Worm (Caenorhabditis elegans) whole organism, late embryonic: ENCODE measurements around the gene nlp-13.

Experiments
- C08G9.2 ChIP-seq: sonication (generic microtip); optimal IDR thresholded peaks from 2 replicates; lab custom pipeline; 2016; ENCODE audit warnings: mild to moderate bottlenecking, missing genetic modification characterization, moderate library complexity, missing compliant biosample characterization
- C38D4.7 ChIP-seq: fragments of 200-800 bp; sonication (Bioruptor generic); optimal IDR thresholded peaks from 2 replicates; lab custom pipeline; 2018; ENCODE audit warnings: mild to moderate bottlenecking, missing genetic modification characterization, moderate library complexity, missing compliant biosample characterization
- F13H6.1 ChIP-seq: sonication (generic microtip); optimal IDR thresholded peaks from 2 replicates; lab custom pipeline; 2016; ENCODE audit warnings: missing genetic modification characterization, missing compliant biosample characterization
- K02D7.2 ChIP-seq: sonication (generic microtip); optimal IDR thresholded peaks from 2 replicates; lab custom pipeline; 2017; ENCODE audit warnings: mild to moderate bottlenecking, missing genetic modification characterization, missing compliant biosample characterization
- ahr-1 ChIP-seq: sonication (generic microtip); optimal IDR thresholded peaks from 2 replicates; lab custom pipeline; 2016; ENCODE audit warnings: missing genetic modification characterization, missing compliant biosample characterization
- ama-1 ChIP-seq: fragments of 150-350 bp; optimal IDR thresholded peaks from 2 replicates; lab custom pipeline; 2014
- ceh-14 ChIP-seq: sonication (generic microtip); optimal IDR thresholded peaks from 2 replicates; lab custom pipeline; 2016; ENCODE audit warnings: missing genotype, missing genetic modification characterization, missing compliant biosample characterization
- ceh-18 ChIP-seq: sonication (generic microtip); optimal IDR thresholded peaks from 2 replicates; lab custom pipeline; 2016; ENCODE audit warnings: missing genetic modification characterization, missing compliant biosample characterization
- ceh-2 ChIP-seq: sonication (generic microtip); optimal IDR thresholded peaks from 2 replicates; lab custom pipeline; 2016; ENCODE audit warnings: missing genotype, missing genetic modification characterization, missing compliant biosample characterization
- ceh-24 ChIP-seq: sonication (generic microtip); optimal IDR thresholded peaks from 2 replicates; lab custom pipeline; 2016; ENCODE audit warnings: mild to moderate bottlenecking, missing genetic modification characterization, missing compliant biosample characterization
- ceh-34 ChIP-seq: sonication (generic microtip); optimal IDR thresholded peaks from 2 replicates; lab custom pipeline; 2016; ENCODE audit warnings: mild to moderate bottlenecking, missing genetic modification characterization, missing compliant biosample characterization
- ceh-45 ChIP-seq: fragments of 200-800 bp; sonication (Bioruptor generic); IDR thresholded peaks from 2 replicates; pipeline ENCODE4 v1.3.6; 2022; ENCODE audit warnings: missing genetic modification reagents, missing genetic modification characterization, missing compliant biosample characterization
- ceh-48 ChIP-seq: sonication (generic microtip); optimal IDR thresholded peaks from 2 replicates; lab custom pipeline; 2016; ENCODE audit warnings: missing genetic modification characterization, inconsistent platforms, missing compliant biosample characterization
- dve-1 ChIP-seq: sonication (generic microtip); optimal IDR thresholded peaks from 2 replicates; lab custom pipeline; 2017; ENCODE audit warnings: antibody characterized with exemption, mild to moderate bottlenecking, missing genetic modification characterization, missing compliant biosample characterization
- elt-2 ChIP-seq: sonication (generic microtip); optimal IDR thresholded peaks from 2 replicates; lab custom pipeline; 2016; ENCODE audit warnings: missing genetic modification reagents, missing genetic modification characterization, missing compliant biosample characterization
- elt-4 ChIP-seq: sonication (generic microtip); optimal IDR thresholded peaks from 2 replicates; lab custom pipeline; 2016; ENCODE audit warnings: missing genetic modification characterization, missing compliant biosample characterization
- eyg-1 ChIP-seq: sonication (generic microtip); optimal IDR thresholded peaks from 2 replicates; lab custom pipeline; 2016; ENCODE audit warnings: missing genotype, missing genetic modification characterization, missing compliant biosample characterization
- fax-1 ChIP-seq: sonication (generic microtip); optimal IDR thresholded peaks from 2 replicates; lab custom pipeline; 2016; ENCODE audit warnings: missing genotype, missing genetic modification characterization, missing compliant biosample characterization
- fkh-6 ChIP-seq: sonication (generic microtip); optimal IDR thresholded peaks from 2 replicates; lab custom pipeline; 2016; ENCODE audit warnings: missing genetic modification characterization, missing compliant biosample characterization
- gmeb-2 ChIP-seq: sonication (generic microtip); optimal IDR thresholded peaks from 2 replicates; lab custom pipeline; 2016; ENCODE audit warnings: missing genetic modification characterization, inconsistent platforms, missing compliant biosample characterization
- hlh-13 ChIP-seq: fragments of 200-800 bp; sonication (Bioruptor generic); optimal IDR thresholded peaks from 2 replicates; lab custom pipeline; 2018; ENCODE audit warnings: mild to moderate bottlenecking, missing genetic modification characterization, missing compliant biosample characterization
- hlh-30 ChIP-seq: sonication (generic microtip); optimal IDR thresholded peaks from 2 replicates; lab custom pipeline; 2017; ENCODE audit warnings: antibody characterized with exemption, missing genetic modification characterization, missing compliant biosample characterization; ENCODE audit not compliant: insufficient read depth
- hlh-6 ChIP-seq: sonication (generic microtip); optimal IDR thresholded peaks from 2 replicates; lab custom pipeline; 2016; ENCODE audit warnings: missing genotype, missing genetic modification characterization, missing compliant biosample characterization
- hlh-8 ChIP-seq: sonication (generic microtip); optimal IDR thresholded peaks from 2 replicates; lab custom pipeline; 2016; ENCODE audit warnings: missing genotype, missing genetic modification characterization, missing compliant biosample characterization
- madf-2 ChIP-seq: sonication (generic microtip); optimal IDR thresholded peaks from 2 replicates; lab custom pipeline; 2017; ENCODE audit warnings: missing genetic modification characterization, missing compliant biosample characterization
- mec-3 ChIP-seq: sonication (generic microtip); optimal IDR thresholded peaks from 2 replicates; lab custom pipeline; 2016; ENCODE audit warnings: borderline replicate concordance, missing genetic modification characterization, missing compliant biosample characterization
- nfya-1 ChIP-seq: sonication (generic microtip); optimal IDR thresholded peaks from 2 replicates; lab custom pipeline; 2017; ENCODE audit warnings: missing genetic modification characterization, mild to moderate bottlenecking, missing compliant biosample characterization, antibody characterized with exemption, moderate library complexity
- odd-2 ChIP-seq: sonication (generic microtip); optimal IDR thresholded peaks from 2 replicates; lab custom pipeline; 2017; ENCODE audit warnings: antibody characterized with exemption, mild to moderate bottlenecking, missing genetic modification characterization, missing compliant biosample characterization
- pag-3 ChIP-seq: sonication (generic microtip); optimal IDR thresholded peaks from 2 replicates; lab custom pipeline; 2016; ENCODE audit warnings: missing compliant biosample characterization, missing genetic modification characterization, borderline replicate concordance
- pha-2 ChIP-seq: sonication (generic microtip); optimal IDR thresholded peaks from 2 replicates; lab custom pipeline; 2017; ENCODE audit warnings: mild to moderate bottlenecking, missing genetic modification characterization, missing compliant biosample characterization
- pha-4 ChIP-seq: fragments of 150-350 bp; optimal IDR thresholded peaks from 2 replicates; lab custom pipeline; 2018; ENCODE audit warnings: missing biosample characterization, missing genetic modification reagents, missing genetic modification characterization
- pros-1 ChIP-seq: fragments of 150-350 bp; optimal IDR thresholded peaks from 2 replicates; lab custom pipeline; 2014; ENCODE audit warnings: missing biosample characterization, missing genetic modification reagents, missing genetic modification characterization
- sdc-2 ChIP-seq: sonication (generic microtip); optimal IDR thresholded peaks from 2 replicates; lab custom pipeline; 2016; ENCODE audit warnings: missing genotype, missing genetic modification characterization, missing compliant biosample characterization
- syd-9 ChIP-seq: sonication (generic microtip); optimal IDR thresholded peaks from 2 replicates; lab custom pipeline; 2016; ENCODE audit warnings: mild to moderate bottlenecking, missing genetic modification characterization, moderate library complexity, missing compliant biosample characterization
- tbx-2 ChIP-seq: sonication (generic microtip); optimal IDR thresholded peaks from 2 replicates; lab custom pipeline; 2016; ENCODE audit warnings: missing genetic modification characterization, missing compliant biosample characterization
- unc-42 ChIP-seq: sonication (generic microtip); optimal IDR thresholded peaks from 2 replicates; lab custom pipeline; 2016; ENCODE audit warnings: missing genotype, missing genetic modification characterization, missing compliant biosample characterization
- unc-55 ChIP-seq: sonication (generic microtip); optimal IDR thresholded peaks from 2 replicates; lab custom pipeline; 2017; ENCODE audit warnings: missing biosample characterization, missing genetic modification reagents, missing genetic modification characterization
- ztf-16 ChIP-seq: sonication (generic microtip); optimal IDR thresholded peaks from 2 replicates; lab custom pipeline; 2017; ENCODE audit warnings: missing genetic modification characterization, missing compliant biosample characterization

The nlp-13 gene

ce11 chrV:4241555-4241954 is 5.3 kb downstream of the nlp-13 start:
- TF ChIP-seq ahr-1 (tag; lab: Kevin White, UChicago) (no peak), K02D7.2 (tag; lab: Kevin White, UChicago) (no peak), hlh-30 (tag; lab: Kevin White, UChicago) (no peak), ceh-18 (tag; lab: Kevin White, UChicago) (no peak), odd-2 (tag; lab: Kevin White, UChicago) (no peak), C38D4.7 (GFP tag; lab: Kevin White, UChicago) (no peak), ama-1 (no peak), unc-42 (no peak), hlh-6 (tag; lab: Kevin White, UChicago) (no peak), ceh-48 (no peak), pha-2 (tag; lab: Kevin White, UChicago) (no peak), fax-1 (tag; lab: Kevin White, UChicago) (no peak), gmeb-2 (tag; lab: Kevin White, UChicago) (no peak), pha-4 (no peak), elt-4 (tag; lab: Kevin White, UChicago) (no peak), nfya-1 (tag; lab: Kevin White, UChicago) (no peak), ceh-45 (no peak), eyg-1 (tag; lab: Kevin White, UChicago) (no peak), madf-2 (tag; lab: Kevin White, UChicago) (no peak), dve-1 (tag; lab: Kevin White, UChicago) (no peak)

ce11 chrV:4242431-4242830 is 6.2 kb downstream of the nlp-13 start, which contains the start of gene srt-12:
srt-12 (minus strand) TSS chrV:4242531.
- no peak for TF ChIP-seq mec-3 (tag; lab: Kevin White, UChicago)
- no peak for TF ChIP-seq elt-2 (tag; lab: Kevin White, UChicago)

ce11 chrV:4248359-4248758 is 12.1 kb downstream of the nlp-13 start:
- TF ChIP-seq sdc-2 (no peak), ceh-24 (tag; lab: Kevin White, UChicago) (no peak), ceh-14 (tag; lab: Kevin White, UChicago) (no peak), hlh-8 (tag; lab: Kevin White, UChicago) (no peak), F13H6.1 (tag; lab: Kevin White, UChicago) (no peak), fkh-6 (no peak), pag-3 (tag; lab: Kevin White, UChicago) (no peak), pros-1 (tag; lab: Kevin White, UChicago) (no peak), ceh-2 (no peak), hlh-13 (GFP tag; lab: Kevin White, UChicago) (no peak), ztf-16 (tag; lab: Kevin White, UChicago) (no peak), ceh-34 (tag; lab: Kevin White, UChicago) (no peak), syd-9 (tag; lab: Kevin White, UChicago) (no peak)

ce11 chrV:4250047-4250446 is 13.8 kb downstream of the nlp-13 start, which contains the start of gene srt-13:
srt-13 (minus strand) TSS chrV:4250147.
- no peak for TF ChIP-seq unc-55 (GFP tag; lab: Kevin White, UChicago)
- no peak for TF ChIP-seq dve-1 (tag; lab: Kevin White, UChicago)
- no peak for TF ChIP-seq K02D7.2 (tag; lab: Kevin White, UChicago)
- TF ChIP-seq eyg-1 (tag; lab: Kevin White, UChicago) = no peak
- no peak for TF ChIP-seq tbx-2 (tag; lab: Kevin White, UChicago)
- no peak for TF ChIP-seq madf-2 (tag; lab: Kevin White, UChicago)
- TF ChIP-seq C08G9.2 (tag; lab: Kevin White, UChicago) = no peak
